Worm (Caenorhabditis elegans) whole organism, L4 larva: ENCODE data around the gene C23H3.9.

ENCODE experiments used
- aly-2 ChIP-seq: sonication (generic microtip); optimal IDR thresholded peaks from 2 replicates; lab custom pipeline; 2018; ENCODE audit warnings: missing biosample characterization, missing genetic modification characterization
- ama-1 ChIP-seq: fragments of 150-350 bp; optimal IDR thresholded peaks from 2 replicates; lab custom pipeline; 2014; ENCODE audit warnings: inconsistent platforms, mixed read lengths
- ceh-44 ChIP-seq: fragments of 200-800 bp; sonication (Bioruptor generic); IDR thresholded peaks from 2 replicates; pipeline ENCODE4 v1.3.6; 2022; ENCODE audit warnings: missing genetic modification reagents, missing genetic modification characterization, missing compliant biosample characterization
- ces-1 ChIP-seq: fragments of 150-350 bp; sonication (generic microtip); optimal IDR thresholded peaks from 4 replicates; lab custom pipeline; 2014; ENCODE audit warnings: missing biosample characterization, missing genetic modification reagents, missing genetic modification characterization
- daf-12 ChIP-seq: fragments of 150-350 bp; optimal IDR thresholded peaks from 2 replicates; lab custom pipeline; 2014; ENCODE audit warnings: missing biosample characterization, missing genetic modification reagents, missing genetic modification characterization
- daf-19 ChIP-seq: fragments of 200-800 bp; sonication (Bioruptor generic); conservative IDR thresholded peaks from 2 replicates; pipeline ENCODE4 v1.3.6; 2022; ENCODE audit warnings: missing genetic modification characterization, missing compliant biosample characterization
- lsy-2 ChIP-seq, 2 experiments: fragments of 150-350 bp in 1 of 2; sonication (generic microtip) in 1 of 2; optimal IDR thresholded peaks; 2 replicates each; lab custom pipeline; 2014 to 2017; ENCODE audit warnings: missing biosample characterization in 2 of 2, missing genetic modification characterization in 2 of 2
- mdl-1 ChIP-seq, 2 experiments: fragments of 150-350 bp in 1 of 2; sonication (generic microtip) in 1 of 2; optimal IDR thresholded peaks; 2 replicates each; lab custom pipeline; 2014 to 2017; ENCODE audit warnings: missing biosample characterization in 2 of 2, missing genetic modification characterization in 2 of 2
- mep-1 ChIP-seq: fragments of 150-350 bp; sonication (generic microtip); optimal IDR thresholded peaks from 3 replicates; lab custom pipeline; 2014; ENCODE audit warnings: missing biosample characterization, missing genetic modification characterization
- nhr-6 ChIP-seq: fragments of 150-350 bp; optimal IDR thresholded peaks from 2 replicates; lab custom pipeline; 2014; ENCODE audit warnings: missing biosample characterization, missing genetic modification characterization
- pha-4 ChIP-seq, 2 experiments: fragments of 150-350 bp in 1 of 2; fragments of 200-800 bp in 1 of 2; sonication (Bioruptor generic) in 1 of 2; IDR thresholded peaks in 1 of 2; optimal IDR thresholded peaks in 1 of 2; 2 replicates each; pipeline versions ENCODE4 v1.3.6 to Lab custom; 2014 to 2022; ENCODE audit warnings: missing genetic modification characterization in 2 of 2, missing genetic modification reagents in 2 of 2, missing biosample characterization in 1 of 2, missing compliant biosample characterization in 1 of 2
- unc-62 ChIP-seq, 3 experiments: fragments of 150-350 bp in 1 of 3; sonication (generic microtip); optimal IDR thresholded peaks in 2 of 3; peaks in 1 of 3; 1 replicate in 1 of 3; 2 replicates in 2 of 3; lab custom pipeline; 2014 to 2017; ENCODE audit warnings: missing biosample characterization in 3 of 3, missing genetic modification characterization in 3 of 3, missing genetic modification reagents in 3 of 3, missing genotype in 1 of 3

DNA sequence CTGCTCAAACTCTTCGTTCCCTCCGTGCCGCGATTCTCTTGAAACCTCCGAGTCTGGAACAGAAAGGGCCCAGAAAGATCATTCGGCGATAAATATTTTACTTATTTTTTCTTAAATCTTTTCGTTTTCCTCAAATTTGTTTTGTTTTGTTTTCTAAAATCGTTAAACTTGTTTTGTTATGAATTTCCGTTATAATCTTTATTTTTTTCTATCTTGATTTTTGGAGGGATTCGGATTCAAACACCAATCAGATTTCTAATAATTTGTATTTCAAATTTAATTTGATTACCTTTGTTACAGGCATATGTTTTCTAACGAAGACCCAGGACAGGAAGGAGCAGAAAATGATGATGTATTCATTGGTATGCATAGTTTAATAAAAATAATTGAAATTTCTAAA, 31.8 kb downstream of the C23H3.9 start, which contains the start of gene C23H3.5:
- TF ChIP-seq aly-2 (tag; lab: Kevin White, UChicago) (no peak), lsy-2 (tag; optimal IDR thresholded peaks at IDR 0.05; lab: Kevin White, UChicago) (no peak), mdl-1 (tag; optimal IDR thresholded peaks at IDR 0.05; lab: Kevin White, UChicago) (no peak), nhr-6 (tag; lab: Kevin White, UChicago) (no peak), daf-12 (tag; lab: Kevin White, UChicago) (no peak), pha-4 (GFP tag; IDR thresholded peaks at IDR 0.05; lab: Robert Waterston, UW) (no peak), pha-4 (tag; optimal IDR thresholded peaks at IDR 0.05; lab: Kevin White, UChicago) (no peak), daf-19 (no peak), ceh-44 (GFP tag; lab: Robert Waterston, UW) (no peak), ama-1 (no peak), unc-62 (GFP tag; optimal IDR thresholded peaks at IDR 0.05 in 1 of 2; lab: Kevin White, UChicago) (no peak), unc-62 (tag; optimal IDR thresholded peaks at IDR 0.05; lab: Kevin White, UChicago) (no peak), ces-1 (GFP tag; lab: Kevin White, UChicago) (no peak), mep-1 (no peak)
